Worm (Caenorhabditis elegans): ENCODE results near the gene F56B3.6.

DNA sequence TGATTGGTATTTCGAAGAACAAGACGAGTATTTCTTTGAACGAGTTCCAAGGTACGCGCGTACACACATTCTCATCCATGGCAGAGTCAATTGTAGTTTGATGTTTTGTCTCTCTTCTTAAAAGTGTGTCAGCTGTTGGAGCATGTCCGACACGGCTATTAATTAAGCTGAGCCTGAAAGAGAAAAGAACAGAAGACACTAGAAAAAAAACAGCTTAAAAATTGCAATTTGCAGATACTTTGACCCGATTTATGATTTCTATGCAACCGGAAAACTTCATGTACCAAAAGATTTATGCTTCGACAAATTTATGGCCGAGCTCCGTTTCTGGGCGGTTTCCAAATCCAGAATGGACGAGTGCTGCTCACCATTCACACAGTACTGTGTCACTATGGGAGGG is 38.3 kb upstream of the F56B3.6 start:
- TF ChIP-seq Y75B8A.6 (GFP tag; IDR thresholded peaks at IDR 0.05) (no peak), ZK337.2 (GFP tag; IDR thresholded peaks at IDR 0.05) (no peak)

Measured in whole organism, L4 larva.